Fruit fly (Drosophila melanogaster): ENCODE data around the gene IFT54.

DNA sequence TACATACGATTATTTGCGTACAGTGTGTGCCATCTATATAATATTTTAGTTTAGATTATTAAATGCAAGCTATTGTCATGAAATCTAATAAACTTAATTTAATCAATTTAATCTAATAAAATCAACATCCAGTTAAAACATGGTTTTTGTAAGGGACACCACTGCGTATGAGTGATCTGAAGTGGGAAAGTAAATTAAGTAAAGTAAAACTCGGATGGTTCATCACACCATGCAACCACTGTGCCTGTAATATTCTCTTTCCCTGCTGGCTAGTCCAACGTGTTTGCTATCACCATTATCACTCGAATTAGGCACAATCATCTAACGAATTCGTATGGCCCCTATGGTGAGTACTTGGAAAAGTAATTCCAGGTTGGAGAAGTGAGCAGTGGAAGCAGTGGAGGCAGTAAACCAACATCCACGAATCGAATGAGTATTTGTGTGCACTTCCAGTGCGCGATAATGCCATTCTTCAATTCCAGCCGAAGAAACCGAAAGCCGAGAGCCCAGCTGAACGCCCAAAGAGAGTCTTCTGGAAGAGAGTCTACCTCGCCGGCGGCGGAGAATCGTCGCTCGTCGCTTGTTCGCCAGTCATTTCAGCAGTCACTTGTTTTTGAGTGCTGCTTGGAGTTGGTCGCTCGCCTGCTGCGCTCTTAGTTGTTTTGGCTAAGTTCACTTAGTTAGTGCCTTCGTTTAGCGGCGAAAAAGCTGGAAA is 13.4 kb upstream of the IFT54 start, which contains the start of gene red:
- TF ChIP-seq CG8478 (optimal IDR thresholded peaks at IDR 0.05) (no peak), psq (optimal IDR thresholded peaks at IDR 0.05) (no peak), EcR (GFP tag; optimal IDR thresholded peaks at IDR 0.05) (no peak), pan (optimal IDR thresholded peaks at IDR 0.05) (no peak)
